Worm (Caenorhabditis elegans): ENCODE data around the gene pqn-27.

DNA sequence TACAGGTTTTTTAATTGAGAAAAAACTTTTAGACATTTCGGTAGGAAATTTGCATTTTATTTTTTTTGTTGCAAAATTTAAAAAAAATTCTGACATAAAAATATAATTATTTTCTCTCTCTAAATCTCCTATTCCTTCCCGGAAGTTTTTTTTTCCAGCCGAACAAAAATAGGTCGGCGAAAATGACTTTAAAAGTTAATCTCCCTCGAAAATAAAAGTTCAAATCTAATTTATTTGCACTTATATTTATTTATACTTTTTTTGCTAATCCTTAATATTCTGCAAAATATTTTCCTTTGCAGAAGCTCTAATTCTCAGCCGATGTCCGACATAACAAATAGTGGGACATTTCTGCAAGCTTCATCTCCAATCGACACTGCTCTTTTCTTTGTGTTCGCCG lies 41.1 kb upstream of the pqn-27 start, which contains the start of gene F45H10.5:
- TF ChIP-seq nhr-12 (tag; optimal IDR thresholded peaks at IDR 0.05) (no peak), skn-1 (tag; optimal IDR thresholded peaks at IDR 0.05) (no peak), mdl-1 (tag; optimal IDR thresholded peaks at IDR 0.05) (no peak), nhr-77 (tag; optimal IDR thresholded peaks at IDR 0.05) (no peak), unc-39 (tag; optimal IDR thresholded peaks at IDR 0.05) (no peak), snpc-4 (tag; optimal IDR thresholded peaks at IDR 0.05) (no peak), elt-3 (tag; optimal IDR thresholded peaks at IDR 0.05) (no peak), mab-5 (tag; optimal IDR thresholded peaks at IDR 0.05) (no peak), sma-9 (GFP tag; optimal IDR thresholded peaks at IDR 0.05) (no peak), sma-9 (tag; optimal IDR thresholded peaks at IDR 0.05) (no peak), unc-62 (GFP tag; optimal IDR thresholded peaks at IDR 0.05) (no peak), egl-27 (tag; optimal IDR thresholded peaks at IDR 0.05) (no peak), aly-2 (tag; optimal IDR thresholded peaks at IDR 0.05) (no peak), R02D3.7 (tag; optimal IDR thresholded peaks at IDR 0.05) (no peak), ztf-4 (tag; optimal IDR thresholded peaks at IDR 0.05) (no peak)

Data from whole organism, L2 larva.